Fruit fly (Drosophila melanogaster): ENCODE results near the gene CG5188.

The CG5188 gene

dm6 chr2L:10474268-10474678 is 45.6 kb downstream of the CG5188 start, which contains the start of gene RluA-1:
TSS of gene RluA-1 (minus strand) at chr2L:10474349.
- TF ChIP-seq Pif1B (GFP tag; optimal IDR thresholded peaks at IDR 0.05) (peak; percentile 98), CG8159 (tag; optimal IDR thresholded peaks at IDR 0.05) (peak; percentile 98), Pif1A (GFP tag; optimal IDR thresholded peaks at IDR 0.05) (peak; percentile 92), CG4496 (GFP tag; IDR thresholded peaks at IDR 0.05) (peak; percentile 99), fd96Ca (GFP tag; IDR thresholded peaks at IDR 0.05) (peak; percentile 99), D1 (tag; optimal IDR thresholded peaks at IDR 0.05) (peak; percentile 95), CG8301 (tag; optimal IDR thresholded peaks at IDR 0.05) (peak; percentile 98), CG17806 (tag; optimal IDR thresholded peaks at IDR 0.05) (peak; percentile 98), CG12605 (GFP tag; IDR thresholded peaks at IDR 0.05) (peak; percentile 98), CG14655 (GFP tag; optimal IDR thresholded peaks at IDR 0.05) (peak; percentile 99), Snoo (tag; optimal IDR thresholded peaks at IDR 0.05) (peak; percentile 85), gl (tag; optimal IDR thresholded peaks at IDR 0.05) (peak; percentile 92), CG15710 (tag; optimal IDR thresholded peaks at IDR 0.05) (peak; percentile 97), CG10348 (GFP tag; IDR thresholded peaks at IDR 0.05) (peak; percentile 86), rn (GFP tag; IDR thresholded peaks at IDR 0.05) (peak; percentile 96), Ets98B (GFP tag; IDR thresholded peaks at IDR 0.05) (peak; percentile 99), EcR (GFP tag; optimal IDR thresholded peaks at IDR 0.05) (no peak), CG34367 (tag; optimal IDR thresholded peaks at IDR 0.05) (peak; percentile 96), CG13204 (GFP tag; optimal IDR thresholded peaks at IDR 0.05) (no peak), CG32121 (GFP tag; IDR thresholded peaks at IDR 0.05) (peak; percentile 99), CG9948 (tag; optimal IDR thresholded peaks at IDR 0.05) (peak; percentile 98)

- TF ChIP-seq CG8301 (tag; optimal IDR thresholded peaks at IDR 0.05): no peak
- TF ChIP-seq Pif1B (GFP tag; optimal IDR thresholded peaks at IDR 0.05): no peak
Observed at dm6 chr2L:10474815-10475214, 46.2 kb downstream of the CG5188 start.

dm6 chr2L:10476879-10477278 is 48.2 kb downstream of the CG5188 start, which contains the start of gene RluA-2:
TSS of gene RluA-2 (plus strand) at chr2L:10477073.
- no peak for TF ChIP-seq Ets98B (GFP tag; IDR thresholded peaks at IDR 0.05)
- no peak for TF ChIP-seq CG8301 (tag; optimal IDR thresholded peaks at IDR 0.05)
- no peak for TF ChIP-seq CG14655 (GFP tag; optimal IDR thresholded peaks at IDR 0.05)
- TF ChIP-seq CG4496 (GFP tag; IDR thresholded peaks at IDR 0.05): no peak
- no peak for TF ChIP-seq CG15710 (tag; optimal IDR thresholded peaks at IDR 0.05)
- no peak for TF ChIP-seq CG9948 (tag; optimal IDR thresholded peaks at IDR 0.05)
- no peak for TF ChIP-seq CG13204 (GFP tag; optimal IDR thresholded peaks at IDR 0.05)
- TF ChIP-seq CG17806 (tag; optimal IDR thresholded peaks at IDR 0.05): no peak
- no peak for TF ChIP-seq rn (GFP tag; IDR thresholded peaks at IDR 0.05)
- TF ChIP-seq Pif1A (GFP tag; optimal IDR thresholded peaks at IDR 0.05): no peak
- TF ChIP-seq Pif1B (GFP tag; optimal IDR thresholded peaks at IDR 0.05): no peak
- TF ChIP-seq D1 (tag; optimal IDR thresholded peaks at IDR 0.05): no peak
- no peak for TF ChIP-seq gl (tag; optimal IDR thresholded peaks at IDR 0.05)

Data from whole organism, pupa.